Worm (Caenorhabditis elegans): ENCODE results near the gene btb-14.

btb-14 gene

ce11 chrII:12417996-12418395, 34.7 kb downstream of the btb-14 start:
- TF ChIP-seq daf-19 (GFP tag; conservative IDR thresholded peaks at IDR 0.05), result no peak
- TF ChIP-seq hlh-30 (tag; optimal IDR thresholded peaks at IDR 0.05; ENCODE audit: insufficient read depth), result no peak
- TF ChIP-seq fos-1 (tag; optimal IDR thresholded peaks at IDR 0.05), result no peak
- TF ChIP-seq gei-8 (GFP tag; optimal IDR thresholded peaks at IDR 0.05), result no peak
- TF ChIP-seq lin-38 (GFP tag; IDR thresholded peaks at IDR 0.05), result no peak
- no peak for TF ChIP-seq ceh-20 (GFP tag; IDR thresholded peaks at IDR 0.05)
- no peak for TF ChIP-seq zag-1 (tag; optimal IDR thresholded peaks at IDR 0.05)
- TF ChIP-seq ztf-11 (tag; optimal IDR thresholded peaks at IDR 0.05), result no peak

ce11 chrII:12420486-12420885, 37.2 kb downstream of the btb-14 start, which contains the start of gene sre-26:
Gene sre-26, minus strand, starts transcription at chrII:12420586.
- no peak for TF ChIP-seq attf-4 (tag; optimal IDR thresholded peaks at IDR 0.05)
- no peak for TF ChIP-seq F44E2.7 (GFP tag; IDR thresholded peaks at IDR 0.05)
- TF ChIP-seq daf-16 (GFP tag; optimal IDR thresholded peaks at IDR 0.05), result no peak
- TF ChIP-seq daf-16 (tag; optimal IDR thresholded peaks at IDR 0.05), result no peak
- no peak for TF ChIP-seq hmg-1.1 (GFP tag; IDR thresholded peaks at IDR 0.05)
- no peak for TF ChIP-seq nhr-111 (GFP tag; optimal IDR thresholded peaks at IDR 0.05)

- TF ChIP-seq ceh-32 (tag; optimal IDR thresholded peaks at IDR 0.05; ENCODE audit: poor library complexity) (no peak), cey-2 (tag; optimal IDR thresholded peaks at IDR 0.05; ENCODE audit: borderline replicate concordance, insufficient read depth) (peak; percentile 40), dve-1 (tag; optimal IDR thresholded peaks at IDR 0.05; ENCODE audit: insufficient read depth) (peak; percentile 93), lin-15B (tag; optimal IDR thresholded peaks at IDR 0.05) (no peak), nhr-28 (tag; optimal IDR thresholded peaks at IDR 0.05) (peak; percentile 100), aha-1 (tag) (no peak), dmd-6 (GFP tag; IDR thresholded peaks at IDR 0.05) (peak; percentile 74), mes-2 (tag; optimal IDR thresholded peaks at IDR 0.05; ENCODE audit: poor library complexity, severe bottlenecking) (peak; percentile 45), lsy-2 (tag; optimal IDR thresholded peaks at IDR 0.05) (peak in 1 of 2 experiments; percentile 40), nhr-6 (tag; optimal IDR thresholded peaks at IDR 0.05) (peak; percentile 36), madf-5 (GFP tag; IDR thresholded peaks at IDR 0.05) (no peak), nhr-77 (tag; optimal IDR thresholded peaks at IDR 0.05) (peak; percentile 72), lin-29 (GFP tag; IDR thresholded peaks at IDR 0.05) (no peak), daf-16 (GFP tag; optimal IDR thresholded peaks at IDR 0.05) (no peak), daf-16 (tag; optimal IDR thresholded peaks at IDR 0.05) (peak; percentile 75), mep-1 (tag; optimal IDR thresholded peaks at IDR 0.05) (peak; percentile 53), nhr-102 (tag; optimal IDR thresholded peaks at IDR 0.05) (peak; percentile 6), hlh-11 (tag; optimal IDR thresholded peaks at IDR 0.05) (peak; percentile 70), pqm-1 (tag; optimal IDR thresholded peaks at IDR 0.05) (peak; percentile 76), D1046.2 (GFP tag; IDR thresholded peaks at IDR 0.05) (no peak)
These were observed 42.5 kb downstream of the btb-14 start, which contains the start of gene daf-22 for ce11 chrII:12425644-12426222. Gene daf-22, minus strand, starts transcription at chrII:12425694.

- TF ChIP-seq unc-62 (GFP tag; optimal IDR thresholded peaks at IDR 0.05 in 1 of 2), result peak in 1 of 2 experiments; percentile 8
- TF ChIP-seq unc-62 (tag; optimal IDR thresholded peaks at IDR 0.05), result no peak
- TF ChIP-seq pha-4 (GFP tag; IDR thresholded peaks at IDR 0.05), result no peak
- no peak for TF ChIP-seq pha-4 (tag; optimal IDR thresholded peaks at IDR 0.05)
These were observed 46.5 kb downstream of the btb-14 start, which contains the start of gene Y57A10C.8 for ce11 chrII:12429743-12430142. Gene Y57A10C.8, minus strand, starts transcription at chrII:12429843.

All from whole organism, L4 larva.